Fruit fly (Drosophila melanogaster): ENCODE data around the gene CG5326.

DNA sequence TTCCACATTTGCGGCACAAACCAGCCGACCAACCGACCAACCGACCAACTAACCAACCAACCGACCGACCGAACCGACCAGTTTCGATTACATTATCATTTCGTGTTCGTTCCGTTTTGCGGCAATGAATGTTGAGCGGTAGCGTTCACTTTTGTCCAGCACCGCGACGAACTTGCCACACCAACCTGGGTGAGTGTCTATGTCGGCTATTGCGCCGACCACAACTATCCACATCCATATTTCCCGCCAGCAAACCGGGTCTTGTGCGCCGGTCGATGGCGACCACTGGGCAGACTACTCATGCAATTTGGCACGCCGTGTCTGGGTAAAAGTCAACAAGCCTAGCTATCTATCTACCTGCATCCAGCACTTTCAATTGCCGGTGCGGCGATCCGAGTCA, 37.3 kb upstream of the CG5326 start:
- TF ChIP-seq CG5204 (GFP tag; optimal IDR thresholded peaks at IDR 0.05) (no peak), CG11617 (GFP tag; optimal IDR thresholded peaks at IDR 0.05) (no peak), CG7101 (tag; optimal IDR thresholded peaks at IDR 0.05) (no peak), kay (GFP tag; ENCODE audit: borderline replicate concordance) (no peak), Clk (GFP tag; optimal IDR thresholded peaks at IDR 0.05) (no peak)
